Fruit fly (Drosophila melanogaster) whole organism, embryonic: ENCODE results near the gene Vha36-3.

ENCODE experiments used
- Awh ChIP-seq: fragments of 200-800 bp; sonication (Bioruptor generic); IDR thresholded peaks from 2 replicates; pipeline ENCODE4, ENCODE4 v1.3.6; 2022; ENCODE audit warnings: missing biosample characterization, missing genetic modification characterization
- Bgb ChIP-seq: fragments of 200-800 bp; sonication (Bioruptor generic); IDR thresholded peaks from 2 replicates; pipeline ENCODE4 v1.3.6; 2022; ENCODE audit warnings: missing biosample characterization, missing genetic modification characterization; ENCODE audit not compliant: partially characterized antibody
- CG10274 ChIP-seq: fragments of 200-800 bp; sonication (Bioruptor generic); optimal IDR thresholded peaks from 3 replicates; lab custom pipeline; 2017; ENCODE audit warnings: missing biosample characterization, mild to moderate bottlenecking, missing genetic modification characterization
- CG11093 ChIP-seq: fragments of 200-800 bp; sonication (Bioruptor generic); IDR thresholded peaks from 3 replicates; pipeline ENCODE4 v1.3.6; 2022; ENCODE audit warnings: missing biosample characterization, missing genetic modification characterization
- CG11247 ChIP-seq: fragments of 200-800 bp; sonication (Bioruptor generic); IDR thresholded peaks from 2 replicates; pipeline ENCODE4 v1.3.6; 2022; ENCODE audit warnings: missing biosample characterization, missing genetic modification characterization
- CG11560 ChIP-seq: fragments of 200-800 bp; sonication (Bioruptor generic); IDR thresholded peaks from 3 replicates; pipeline ENCODE4 v1.3.6; 2022; ENCODE audit warnings: missing biosample characterization, missing genetic modification characterization
- CG12219 ChIP-seq: fragments of 200-800 bp; sonication (Bioruptor generic); optimal IDR thresholded peaks from 3 replicates; lab custom pipeline; 2018; ENCODE audit warnings: missing biosample characterization, mild to moderate bottlenecking, missing genetic modification characterization
- CG12299 ChIP-seq: fragments of 200-800 bp; sonication (Bioruptor generic); optimal IDR thresholded peaks from 2 replicates; lab custom pipeline; 2018; ENCODE audit warnings: missing biosample characterization, mild to moderate bottlenecking, missing genetic modification characterization
- CG13775 ChIP-seq: fragments of 200-800 bp; sonication (Bioruptor generic); optimal IDR thresholded peaks from 3 replicates; lab custom pipeline; 2017; ENCODE audit warnings: missing biosample characterization, mild to moderate bottlenecking, missing genetic modification characterization
- CG13894 ChIP-seq: fragments of 200-800 bp; sonication (Bioruptor generic); optimal IDR thresholded peaks from 3 replicates; lab custom pipeline; 2018; ENCODE audit warnings: missing biosample characterization, mild to moderate bottlenecking, missing genetic modification characterization, moderate library complexity
- CG14014 ChIP-seq: fragments of 200-800 bp; sonication (Bioruptor generic); IDR thresholded peaks from 2 replicates; pipeline ENCODE4 v1.3.6; 2022; ENCODE audit warnings: missing biosample characterization, missing genetic modification characterization
- CG1529 ChIP-seq: fragments of 200-800 bp; sonication (Bioruptor generic); optimal IDR thresholded peaks from 3 replicates; lab custom pipeline; 2018; ENCODE audit warnings: missing biosample characterization, missing genetic modification characterization
- CG16813 ChIP-seq: fragments of 200-800 bp; sonication (Bioruptor generic); IDR thresholded peaks from 3 replicates; pipeline ENCODE4 v1.3.6; 2022; ENCODE audit warnings: missing biosample characterization, missing genetic modification characterization; ENCODE audit not compliant: partially characterized antibody
- CG17385 ChIP-seq: fragments of 200-800 bp; sonication (Bioruptor generic); optimal IDR thresholded peaks from 3 replicates; lab custom pipeline; 2018; ENCODE audit warnings: missing biosample characterization, mild to moderate bottlenecking, missing genetic modification characterization
- CG18262 ChIP-seq: fragments of 200-800 bp; optimal IDR thresholded peaks from 3 replicates; lab custom pipeline; 2019; ENCODE audit warnings: missing biosample characterization, mild to moderate bottlenecking, missing genetic modification characterization, moderate library complexity
- CG1832 ChIP-seq: fragments of 200-800 bp; sonication (Bioruptor generic); optimal IDR thresholded peaks from 2 replicates; lab custom pipeline; 2017; ENCODE audit warnings: missing biosample characterization, mild to moderate bottlenecking, missing genetic modification characterization, inconsistent platforms
- CG31365 ChIP-seq: fragments of 200-800 bp; sonication (Bioruptor generic); optimal IDR thresholded peaks from 2 replicates; lab custom pipeline; 2018; ENCODE audit warnings: missing biosample characterization, mild to moderate bottlenecking, missing genetic modification characterization
- CG33557 ChIP-seq: fragments of 200-800 bp; sonication (Bioruptor generic); optimal IDR thresholded peaks from 2 replicates; lab custom pipeline; 2019; ENCODE audit warnings: missing biosample characterization, mild to moderate bottlenecking, missing genetic modification characterization, moderate library complexity
- CG34376 ChIP-seq: fragments of 200-800 bp; sonication (Bioruptor generic); optimal IDR thresholded peaks from 2 replicates; lab custom pipeline; 2018; ENCODE audit warnings: missing biosample characterization, mild to moderate bottlenecking, missing genetic modification characterization
- CG3838 ChIP-seq: fragments of 200-800 bp; sonication (Bioruptor generic); optimal IDR thresholded peaks from 3 replicates; lab custom pipeline; 2016; ENCODE audit warnings: missing biosample characterization, missing genetic modification characterization
- CG4730 ChIP-seq: fragments of 200-800 bp; sonication (Bioruptor generic); IDR thresholded peaks from 2 replicates; pipeline ENCODE4 v1.3.6; 2022; ENCODE audit warnings: missing biosample characterization, missing genetic modification characterization
- CG4854 ChIP-seq: fragments of 200-800 bp; sonication (Bioruptor generic); optimal IDR thresholded peaks from 2 replicates; lab custom pipeline; 2016; ENCODE audit warnings: missing biosample characterization, missing genetic modification characterization, inconsistent platforms
- CG6854 ChIP-seq: fragments of 200-800 bp; sonication (Bioruptor generic); optimal IDR thresholded peaks from 3 replicates; lab custom pipeline; 2017; ENCODE audit warnings: missing biosample characterization, mild to moderate bottlenecking, missing genetic modification characterization
- CG7786 ChIP-seq: fragments of 200-800 bp; sonication (Bioruptor generic); optimal IDR thresholded peaks from 2 replicates; lab custom pipeline; 2016; ENCODE audit warnings: missing biosample characterization, missing genetic modification characterization
- CG8089 ChIP-seq: fragments of 200-800 bp; sonication (Bioruptor generic); optimal IDR thresholded peaks from 3 replicates; lab custom pipeline; 2016; ENCODE audit warnings: missing biosample characterization, missing genetic modification characterization
- CG8281 ChIP-seq: fragments of 200-800 bp; sonication (Bioruptor generic); optimal IDR thresholded peaks from 2 replicates; lab custom pipeline; 2018; ENCODE audit warnings: missing biosample characterization, mild to moderate bottlenecking, missing genetic modification characterization, moderate library complexity
- Elba2 ChIP-seq: fragments of 200-800 bp; sonication (Bioruptor generic); optimal IDR thresholded peaks from 3 replicates; lab custom pipeline; 2016; ENCODE audit warnings: missing biosample characterization, missing genetic modification characterization
- HHEX ChIP-seq: fragments of 200-800 bp; sonication (Bioruptor generic); optimal IDR thresholded peaks from 3 replicates; lab custom pipeline; 2017; ENCODE audit warnings: missing biosample characterization, mild to moderate bottlenecking, missing genetic modification characterization, missing genetic modification reagents
- MBD-R2 ChIP-seq: fragments of 200-800 bp; sonication (Bioruptor generic); IDR thresholded peaks from 2 replicates; pipeline ENCODE4 v1.3.6; 2022; ENCODE audit warnings: missing biosample characterization, missing genetic modification characterization
- MESR4 ChIP-seq: fragments of 200-800 bp; sonication (Bioruptor generic); optimal IDR thresholded peaks from 2 replicates; lab custom pipeline; 2018; ENCODE audit warnings: missing biosample characterization, mild to moderate bottlenecking, missing genetic modification characterization, moderate library complexity
- Meics ChIP-seq: fragments of 200-800 bp; sonication (Bioruptor generic); optimal IDR thresholded peaks from 2 replicates; lab custom pipeline; 2017; ENCODE audit warnings: missing biosample characterization, mild to moderate bottlenecking, missing genetic modification characterization
- Mes4 ChIP-seq: fragments of 200-800 bp; sonication (Bioruptor generic); optimal IDR thresholded peaks from 2 replicates; lab custom pipeline; 2016; ENCODE audit warnings: missing biosample characterization, missing genetic modification characterization
- Nf-YB ChIP-seq: fragments of 200-800 bp; sonication (Bioruptor generic); optimal IDR thresholded peaks from 3 replicates; lab custom pipeline; 2019; ENCODE audit warnings: missing biosample characterization, mild to moderate bottlenecking, missing genetic modification characterization, moderate library complexity
- aop ChIP-seq: fragments of 200-800 bp; sonication (Bioruptor generic); IDR thresholded peaks from 2 replicates; pipeline ENCODE4 v1.3.6; 2022; ENCODE audit warnings: missing biosample characterization, missing genetic modification characterization
- bowl ChIP-seq: fragments of 200-800 bp; sonication (Bioruptor generic); IDR thresholded peaks from 2 replicates; pipeline ENCODE4 v1.3.6; 2022; ENCODE audit warnings: missing biosample characterization, missing genetic modification characterization
- crol ChIP-seq: fragments of 200-800 bp; sonication (Bioruptor generic); IDR thresholded peaks from 2 replicates; pipeline ENCODE4 v1.3.6; 2022; ENCODE audit warnings: missing biosample characterization, missing genetic modification characterization
- danr ChIP-seq: fragments of 200-800 bp; sonication (Bioruptor generic); IDR thresholded peaks from 2 replicates; pipeline ENCODE4 v1.3.6; 2022; ENCODE audit warnings: missing biosample characterization, missing genetic modification characterization
- disco-r ChIP-seq: fragments of 200-800 bp; sonication (Bioruptor generic); optimal IDR thresholded peaks from 2 replicates; lab custom pipeline; 2016; ENCODE audit warnings: missing biosample characterization, missing genetic modification characterization
- emc ChIP-seq: fragments of 200-800 bp; sonication (Bioruptor generic); optimal IDR thresholded peaks from 2 replicates; lab custom pipeline; 2016; ENCODE audit warnings: missing biosample characterization, missing genetic modification characterization
- esg ChIP-seq: fragments of 200-800 bp; sonication (Bioruptor generic); conservative IDR thresholded peaks from 2 replicates; pipeline ENCODE4 v1.3.6; 2022; ENCODE audit warnings: missing biosample characterization, missing genetic modification characterization
- fd64A ChIP-seq: fragments of 200-800 bp; sonication (Bioruptor generic); optimal IDR thresholded peaks from 3 replicates; lab custom pipeline; 2018; ENCODE audit warnings: missing biosample characterization, mild to moderate bottlenecking, missing genetic modification characterization
- her ChIP-seq: fragments of 200-800 bp; sonication (Bioruptor generic); optimal IDR thresholded peaks from 2 replicates; lab custom pipeline; 2016; ENCODE audit warnings: missing biosample characterization, missing genetic modification characterization
- insv ChIP-seq, 2 experiments: fragments of 200-800 bp; sonication (Bioruptor generic); optimal IDR thresholded peaks; 3 replicates each; lab custom pipeline; 2016 to 2018; ENCODE audit warnings: missing biosample characterization in 2 of 2, missing genetic modification characterization in 2 of 2
- nmo ChIP-seq: fragments of 200-800 bp; sonication (Bioruptor generic); optimal IDR thresholded peaks from 2 replicates; lab custom pipeline; 2018; ENCODE audit warnings: missing biosample characterization, mild to moderate bottlenecking, missing genetic modification characterization, moderate library complexity
- oc ChIP-seq: fragments of 200-800 bp; sonication (Bioruptor generic); optimal IDR thresholded peaks from 2 replicates; lab custom pipeline; 2018; ENCODE audit warnings: missing biosample characterization, mild to moderate bottlenecking, missing genetic modification characterization, moderate library complexity
- odd ChIP-seq: fragments of 200-800 bp; sonication (Bioruptor generic); optimal IDR thresholded peaks from 2 replicates; lab custom pipeline; 2017; ENCODE audit warnings: missing biosample characterization, mild to moderate bottlenecking, missing genetic modification characterization
- otp ChIP-seq: fragments of 200-800 bp; sonication (Bioruptor generic); IDR thresholded peaks from 3 replicates; pipeline ENCODE4, ENCODE4 v1.3.6; 2022; ENCODE audit warnings: missing biosample characterization, missing genetic modification characterization
- rib ChIP-seq: fragments of 200-800 bp; sonication (Bioruptor generic); IDR thresholded peaks from 2 replicates; pipeline ENCODE4 v1.3.6; 2022; ENCODE audit warnings: missing biosample characterization, missing genetic modification characterization
- slbo ChIP-seq: fragments of 200-800 bp; sonication (Bioruptor generic); IDR thresholded peaks from 2 replicates; pipeline ENCODE4 v1.3.6; 2022; ENCODE audit warnings: missing biosample characterization, missing genetic modification characterization
- so ChIP-seq: fragments of 200-800 bp; sonication (Bioruptor generic); IDR thresholded peaks from 3 replicates; pipeline ENCODE4 v1.3.6; 2022; ENCODE audit warnings: missing biosample characterization, missing genetic modification characterization
- stc ChIP-seq: fragments of 200-800 bp; sonication (Bioruptor generic); IDR thresholded peaks from 2 replicates; pipeline ENCODE4 v1.3.6; 2022; ENCODE audit warnings: missing biosample characterization, missing genetic modification characterization
- tgo ChIP-seq: fragments of 200-800 bp; sonication (Bioruptor generic); IDR thresholded peaks from 3 replicates; pipeline ENCODE4 v1.3.6; 2022; ENCODE audit warnings: missing biosample characterization, missing genetic modification characterization

The Vha36-3 gene

DNA sequence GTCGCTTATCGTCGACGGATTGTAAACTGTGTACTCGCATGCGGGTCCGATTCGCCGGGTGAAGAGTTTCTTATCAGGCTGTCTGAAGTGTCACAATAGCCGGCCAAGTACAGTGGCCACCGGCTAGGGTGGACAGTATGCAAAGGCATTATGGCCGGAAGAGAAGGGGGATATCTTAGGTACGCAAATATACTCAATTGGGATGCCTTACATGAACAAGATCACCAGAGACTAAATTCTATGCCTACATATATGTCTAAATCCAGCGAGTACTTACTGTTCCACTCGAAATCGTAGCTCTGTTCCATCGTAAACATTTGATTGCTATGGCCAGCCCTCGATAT is 13.4 kb upstream of the Vha36-3 start (continued):
- TF ChIP-seq CG34376 (GFP tag; lab: Kevin White, UChicago), result peak; percentile 91
- no peak for TF ChIP-seq CG16813 (GFP tag; lab: Robert Waterston, UW)
- peak; percentile 92 for TF ChIP-seq Awh (GFP tag; lab: Robert Waterston, UW)
- peak; percentile 60; the same call in 1 of the 2 replicates for TF ChIP-seq aop (GFP tag; lab: Robert Waterston, UW)
- TF ChIP-seq CG4730 (GFP tag; lab: Robert Waterston, UW), result peak; percentile 93
- TF ChIP-seq CG12219, result peak; percentile 92
- TF ChIP-seq CG11247 (GFP tag; lab: Robert Waterston, UW), result peak; percentile 95
- TF ChIP-seq CG31365 (tag; lab: Kevin White, UChicago), result peak; percentile 78
- TF ChIP-seq emc (GFP tag; lab: Kevin White, UChicago), result peak; percentile 92
- TF ChIP-seq CG11560 (tag; lab: Robert Waterston, UW), result peak; percentile 88
- TF ChIP-seq CG8281 (tag; lab: Kevin White, UChicago), result peak; percentile 62
- TF ChIP-seq CG8089 (GFP tag; lab: Kevin White, UChicago), result peak; percentile 78
- TF ChIP-seq slbo (GFP tag; lab: Robert Waterston, UW), result peak; percentile 98
- TF ChIP-seq CG7786 (GFP tag; lab: Kevin White, UChicago), result peak; percentile 95
- TF ChIP-seq CG6854 (GFP tag; lab: Kevin White, UChicago), result peak; percentile 90
- no peak for TF ChIP-seq CG1832 (GFP tag; lab: Kevin White, UChicago)
- TF ChIP-seq esg (GFP tag; lab: Robert Waterston, UW), result peak; percentile 93
- peak; percentile 85 for TF ChIP-seq bowl (GFP tag; lab: Robert Waterston, UW)
- TF ChIP-seq CG14014 (GFP tag; lab: Robert Waterston, UW), result peak; percentile 95
- TF ChIP-seq HHEX, result peak; percentile 92
- peak; percentile 94 for TF ChIP-seq so (GFP tag; lab: Robert Waterston, UW)
- peak; percentile 7 for TF ChIP-seq Elba2
- peak; percentile 58 for TF ChIP-seq CG1529 (GFP tag; lab: Kevin White, UChicago)
- peak; percentile 93 for TF ChIP-seq CG11093 (GFP tag; lab: Robert Waterston, UW)
- peak; percentile 30 for TF ChIP-seq MESR4
- TF ChIP-seq CG13775 (GFP tag; lab: Kevin White, UChicago), result peak; percentile 81
- TF ChIP-seq otp, result peak; percentile 94
- no peak for TF ChIP-seq CG33557
- peak; percentile 56 for TF ChIP-seq fd64A
- peak; percentile 85 for TF ChIP-seq CG17385 (GFP tag; lab: Kevin White, UChicago)
- TF ChIP-seq Bgb (GFP tag; lab: Robert Waterston, UW), result no peak
- peak; percentile 59 for TF ChIP-seq CG3838
- no peak for TF ChIP-seq insv (GFP tag; optimal IDR thresholded peaks at IDR 0.05; lab: Kevin White, UChicago)
- TF ChIP-seq rib (GFP tag; lab: Robert Waterston, UW), result peak; percentile 97
- peak; percentile 95 for TF ChIP-seq Meics (GFP tag; lab: Kevin White, UChicago)
- TF ChIP-seq CG12299, result peak; percentile 73
- TF ChIP-seq CG18262 (tag; lab: Kevin White, UChicago), result peak; percentile 75
- TF ChIP-seq tgo (GFP tag; lab: Robert Waterston, UW), result peak; percentile 94
- TF ChIP-seq her (GFP tag; lab: Kevin White, UChicago), result peak; percentile 93
- TF ChIP-seq CG10274 (GFP tag; lab: Kevin White, UChicago), result peak; percentile 87
- TF ChIP-seq danr (GFP tag; lab: Robert Waterston, UW), result peak; percentile 86
- TF ChIP-seq MBD-R2 (GFP tag; lab: Robert Waterston, UW), result peak; percentile 88
- TF ChIP-seq Nf-YB (GFP tag; lab: Kevin White, UChicago), result peak; percentile 56
- peak; percentile 92 for TF ChIP-seq stc (GFP tag; lab: Robert Waterston, UW)
- peak; percentile 89 for TF ChIP-seq nmo (GFP tag; lab: Kevin White, UChicago)
- peak; percentile 89 for TF ChIP-seq CG4854
- TF ChIP-seq CG13894 (tag; lab: Kevin White, UChicago), result peak; percentile 83
- peak; percentile 64 for TF ChIP-seq disco-r
- TF ChIP-seq odd (GFP tag; lab: Kevin White, UChicago), result peak; percentile 67
- TF ChIP-seq Mes4 (GFP tag; lab: Kevin White, UChicago), result peak; percentile 64
- TF ChIP-seq crol, result peak; percentile 55
- no peak for TF ChIP-seq oc (tag; lab: Kevin White, UChicago)
